Fruit fly (Drosophila melanogaster): ENCODE data around the gene Flacc.

The Flacc gene

dm6 chrX:18928608-18929059 is 35.2 kb upstream of the Flacc start (continued):
- no peak for TF ChIP-seq CG10565 (GFP tag; optimal IDR thresholded peaks at IDR 0.05)
- no peak for TF ChIP-seq NK7.1 (GFP tag; optimal IDR thresholded peaks at IDR 0.05)
- TF ChIP-seq CG4404 (GFP tag; IDR thresholded peaks at IDR 0.05) = no peak; the same call in 1 of the 2 replicates
- no peak for TF ChIP-seq E2f1 (GFP tag; IDR thresholded peaks at IDR 0.05)
- TF ChIP-seq sqz (GFP tag; optimal IDR thresholded peaks at IDR 0.05) = no peak
- TF ChIP-seq h (optimal IDR thresholded peaks at IDR 0.05) = no peak
- no peak for TF ChIP-seq ci (GFP tag; IDR thresholded peaks at IDR 0.05)
- TF ChIP-seq cad (GFP tag; optimal IDR thresholded peaks at IDR 0.05) = no peak
- no peak for TF ChIP-seq E2f2 (GFP tag; IDR thresholded peaks at IDR 0.05)
- TF ChIP-seq Bdp1 (GFP tag; optimal IDR thresholded peaks at IDR 0.05) = no peak
- TF ChIP-seq peb (GFP tag; IDR thresholded peaks at IDR 0.05) = no peak
- no peak for TF ChIP-seq CG11398 (GFP tag; optimal IDR thresholded peaks at IDR 0.05)
- TF ChIP-seq crp (GFP tag; optimal IDR thresholded peaks at IDR 0.05) = no peak
- no peak for TF ChIP-seq CG7928 (GFP tag; optimal IDR thresholded peaks at IDR 0.05)
- TF ChIP-seq Dref (GFP tag; IDR thresholded peaks at IDR 0.05) = no peak
- TF ChIP-seq pho (GFP tag; optimal IDR thresholded peaks at IDR 0.05) = no peak
- peak; percentile 38 for TF ChIP-seq CG13424 (tag; optimal IDR thresholded peaks at IDR 0.05)
- TF ChIP-seq Spps (tag; optimal IDR thresholded peaks at IDR 0.05) = no peak
- TF ChIP-seq CG10209 (GFP tag; optimal IDR thresholded peaks at IDR 0.05) = no peak
- TF ChIP-seq CG10274 (GFP tag; optimal IDR thresholded peaks at IDR 0.05) = no peak
- TF ChIP-seq CG14965 (GFP tag; optimal IDR thresholded peaks at IDR 0.05; ENCODE audit: borderline replicate concordance) = no peak
- no peak for TF ChIP-seq gsb (GFP tag; IDR thresholded peaks at IDR 0.05)
- TF ChIP-seq CG9215 (GFP tag; IDR thresholded peaks at IDR 0.05) = no peak
- TF ChIP-seq Abd-B (GFP tag; optimal IDR thresholded peaks at IDR 0.05) = no peak
- TF ChIP-seq Trl (optimal IDR thresholded peaks at IDR 0.05) = no peak
- no peak for TF ChIP-seq Trl (GFP tag; optimal IDR thresholded peaks at IDR 0.05)
- no peak for TF ChIP-seq insv (GFP tag; optimal IDR thresholded peaks at IDR 0.05)
- TF ChIP-seq Dbx (GFP tag; IDR thresholded peaks at IDR 0.05) = no peak
- TF ChIP-seq Ets65A (GFP tag) = peak; percentile 25
- TF ChIP-seq HmgZ (tag; optimal IDR thresholded peaks at IDR 0.05) = no peak
- TF ChIP-seq CG18764 (GFP tag; optimal IDR thresholded peaks at IDR 0.05) = no peak
- no peak for TF ChIP-seq CG1233 (GFP tag; optimal IDR thresholded peaks at IDR 0.05)
- TF ChIP-seq CG4820 (GFP tag; optimal IDR thresholded peaks at IDR 0.05) = no peak
- TF ChIP-seq kni (GFP tag; optimal IDR thresholded peaks at IDR 0.05) = no peak
- TF ChIP-seq jing (GFP tag; optimal IDR thresholded peaks at IDR 0.05) = no peak
- no peak for TF ChIP-seq CG9609 (GFP tag; optimal IDR thresholded peaks at IDR 0.05)
- no peak for TF ChIP-seq CG7271 (tag; optimal IDR thresholded peaks at IDR 0.05)
- no peak for TF ChIP-seq dm (GFP tag; optimal IDR thresholded peaks at IDR 0.05)
- no peak for TF ChIP-seq cwo (GFP tag; optimal IDR thresholded peaks at IDR 0.05)
- no peak for TF ChIP-seq esg (GFP tag; conservative IDR thresholded peaks at IDR 0.05)
- no peak for TF ChIP-seq Gsc (GFP tag; IDR thresholded peaks at IDR 0.05)
- peak; percentile 36 for TF ChIP-seq CoRest (tag; optimal IDR thresholded peaks at IDR 0.05)
- no peak for TF ChIP-seq ken (GFP tag; IDR thresholded peaks at IDR 0.05)
- TF ChIP-seq en (GFP tag; optimal IDR thresholded peaks at IDR 0.05) = no peak
- TF ChIP-seq Adf1 (GFP tag; IDR thresholded peaks at IDR 0.05) = no peak
- TF ChIP-seq CG10431 (GFP tag; optimal IDR thresholded peaks at IDR 0.05) = no peak
- TF ChIP-seq CG11723 (GFP tag; optimal IDR thresholded peaks at IDR 0.05) = no peak
- TF ChIP-seq hbn (GFP tag; IDR thresholded peaks at IDR 0.05; ENCODE audit: partially characterized antibody) = no peak
- no peak for TF ChIP-seq Poxn (GFP tag; IDR thresholded peaks at IDR 0.05)
- no peak for TF ChIP-seq Asciz (GFP tag; optimal IDR thresholded peaks at IDR 0.05)
- TF ChIP-seq abd-A (tag; optimal IDR thresholded peaks at IDR 0.05) = no peak
- TF ChIP-seq CG6254 (GFP tag; optimal IDR thresholded peaks at IDR 0.05) = no peak
- no peak for TF ChIP-seq Oaz (GFP tag; IDR thresholded peaks at IDR 0.05)
